Worm (Caenorhabditis elegans): ENCODE results near the gene mpc-1.

ce11 chrIII:4367649-4368048 lies 45.6 kb upstream of the mpc-1 start, which contains the start of gene ckb-2:
- TF ChIP-seq fos-1 (tag; optimal IDR thresholded peaks at IDR 0.05): no peak
- no peak for TF ChIP-seq nhr-237 (tag; optimal IDR thresholded peaks at IDR 0.05)
- TF ChIP-seq lin-11 (tag; optimal IDR thresholded peaks at IDR 0.05): no peak
- no peak for TF ChIP-seq unc-62 (GFP tag; optimal IDR thresholded peaks at IDR 0.05)
- TF ChIP-seq F13H6.1 (tag; optimal IDR thresholded peaks at IDR 0.05): no peak
- no peak for TF ChIP-seq nhr-10 (tag; optimal IDR thresholded peaks at IDR 0.05)

Data from whole organism, L2 larva.